Fruit fly (Drosophila melanogaster) Kc167 (cell line): ENCODE results near the gene Drsl2.

ENCODE experiments used
- Myc ChIP-seq: fragments of >200 bp; optimal IDR thresholded peaks from 2 replicates; lab custom pipeline; 2017; ENCODE audit warnings: missing external identifiers
- Sin3A ChIP-seq: fragments of >200 bp; optimal IDR thresholded peaks from 2 replicates; lab custom pipeline; 2018; ENCODE audit warnings: missing external identifiers
- h ChIP-seq: fragments of >200 bp; optimal IDR thresholded peaks from 3 replicates; lab custom pipeline; 2018; ENCODE audit warnings: missing external identifiers
- insv ChIP-seq: fragments of >200 bp; optimal IDR thresholded peaks from 3 replicates; lab custom pipeline; 2018; ENCODE audit warnings: missing external identifiers
- psq ChIP-seq: fragments of >200 bp; optimal IDR thresholded peaks from 2 replicates; lab custom pipeline; 2017; ENCODE audit warnings: missing external identifiers
- ttk ChIP-seq: sonication (Bioruptor generic); optimal IDR thresholded peaks from 2 replicates; lab custom pipeline; 2017; ENCODE audit warnings: missing external identifiers

Gene Drsl2

DNA sequence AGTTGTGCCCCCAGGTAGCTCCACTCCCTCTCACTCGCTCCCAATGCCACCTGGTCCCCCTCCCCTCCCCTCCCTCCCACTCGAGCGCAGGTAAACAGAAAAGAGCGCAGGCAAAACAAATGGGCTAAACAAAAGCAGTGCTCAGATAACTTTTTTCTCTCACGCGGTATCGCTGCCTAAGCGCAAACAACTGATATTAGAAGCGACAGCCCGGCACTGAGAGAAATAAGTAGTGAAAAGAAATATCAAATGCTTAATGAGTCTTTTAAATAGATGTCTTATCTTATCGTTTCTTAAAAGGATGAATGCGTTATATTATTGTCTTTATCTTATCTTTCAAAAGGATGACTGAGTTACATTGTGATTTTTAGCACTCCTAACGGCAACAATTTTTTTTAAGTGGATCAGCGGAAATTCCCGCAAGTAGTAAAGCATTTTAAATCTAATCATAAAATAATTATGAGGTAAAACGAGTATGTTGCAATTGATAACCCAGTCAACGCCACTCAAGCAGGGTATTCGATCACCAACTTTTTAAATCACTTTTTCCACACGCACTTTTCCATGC, 12.9 kb upstream of the Drsl2 start:
- TF ChIP-seq Myc (lab: Kevin White, UChicago) = no peak
- TF ChIP-seq Sin3A (lab: Kevin White, UChicago) = no peak
- TF ChIP-seq psq (lab: Kevin White, UChicago) = no peak
- TF ChIP-seq ttk = no peak
- no peak for TF ChIP-seq insv (lab: Kevin White, UChicago)
- TF ChIP-seq h (lab: Kevin White, UChicago) = no peak

DNA sequence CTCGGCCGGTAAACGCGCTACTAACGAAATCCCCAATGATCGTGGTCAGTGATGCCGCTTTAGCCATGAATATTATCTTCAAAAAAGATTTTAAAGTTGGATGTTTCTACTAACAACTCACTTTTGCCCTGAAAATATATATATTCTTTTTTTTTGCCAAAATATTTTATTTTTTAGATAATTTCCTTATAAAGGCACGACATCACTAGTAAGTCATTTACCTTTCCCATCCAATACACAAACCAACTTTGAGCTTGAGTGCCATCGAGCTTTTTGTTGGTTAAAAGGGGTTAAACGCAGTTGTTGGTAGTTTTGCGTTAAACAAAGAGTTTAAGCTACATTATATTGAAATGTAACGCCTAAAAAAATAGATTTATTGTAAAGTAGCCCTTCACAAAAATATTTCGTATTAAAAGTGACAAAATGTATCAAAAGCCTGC, 11.0 kb upstream of the Drsl2 start, which contains the start of gene CG14968:
Gene CG14968, minus strand, starts transcription at position 26 of the 440 bp plus-strand sequence.
- TF ChIP-seq Sin3A (lab: Kevin White, UChicago) = no peak
- no peak for TF ChIP-seq Myc (lab: Kevin White, UChicago)
- TF ChIP-seq ttk = no peak
- no peak for TF ChIP-seq h (lab: Kevin White, UChicago)
- TF ChIP-seq insv (lab: Kevin White, UChicago) = no peak
- TF ChIP-seq psq (lab: Kevin White, UChicago) = no peak

DNA sequence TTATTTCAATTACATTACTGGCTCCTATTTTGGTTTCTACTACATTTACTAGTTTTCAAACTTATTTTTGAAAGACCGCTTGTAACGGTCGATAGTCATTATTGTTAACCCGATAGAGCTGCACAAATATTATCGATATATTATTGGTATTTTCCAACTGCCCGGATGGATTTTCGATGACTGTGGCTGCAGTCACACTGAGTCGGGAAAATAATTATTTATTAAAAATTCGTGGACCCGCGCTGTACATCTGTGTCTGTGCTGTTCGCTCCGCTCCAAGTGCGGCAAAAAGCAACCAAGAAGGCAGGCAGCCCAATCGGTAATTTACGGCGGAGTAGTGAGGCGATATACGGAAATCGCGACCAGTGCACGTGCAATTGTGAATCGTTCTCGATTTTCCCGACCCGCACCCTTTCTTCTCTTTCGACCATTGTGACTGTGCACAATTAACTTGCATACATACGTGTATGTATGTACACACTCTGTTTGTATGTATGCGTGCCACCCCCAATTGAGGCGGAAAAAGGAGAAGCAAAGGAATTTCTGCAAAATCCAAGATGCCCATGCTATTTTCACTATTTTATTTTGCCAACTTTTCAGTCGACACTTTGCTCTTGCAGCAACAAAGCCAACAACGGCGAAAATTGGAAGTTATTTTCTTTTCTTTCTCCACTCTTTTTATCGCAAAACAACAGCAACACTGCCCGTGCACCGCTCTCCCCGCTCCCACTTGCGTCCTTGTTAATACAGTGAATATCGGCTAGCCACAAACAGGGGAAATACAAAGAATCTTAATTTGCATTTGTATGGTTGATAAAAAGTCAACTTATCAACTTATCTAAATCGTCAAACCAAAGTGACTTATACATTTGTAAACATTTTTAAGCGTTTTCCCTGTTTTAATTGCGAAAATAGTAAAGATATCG, 10.4 kb upstream of the Drsl2 start, which contains the start of gene ZnT63C:
Gene ZnT63C, plus strand, starts transcription at position 175 of the 926 bp plus-strand sequence.
- no peak for TF ChIP-seq psq (lab: Kevin White, UChicago)
- no peak for TF ChIP-seq ttk
- TF ChIP-seq Sin3A (lab: Kevin White, UChicago) = no peak
- no peak for TF ChIP-seq insv (lab: Kevin White, UChicago)
- no peak for TF ChIP-seq h (lab: Kevin White, UChicago)
- TF ChIP-seq Myc (lab: Kevin White, UChicago) = no peak

DNA sequence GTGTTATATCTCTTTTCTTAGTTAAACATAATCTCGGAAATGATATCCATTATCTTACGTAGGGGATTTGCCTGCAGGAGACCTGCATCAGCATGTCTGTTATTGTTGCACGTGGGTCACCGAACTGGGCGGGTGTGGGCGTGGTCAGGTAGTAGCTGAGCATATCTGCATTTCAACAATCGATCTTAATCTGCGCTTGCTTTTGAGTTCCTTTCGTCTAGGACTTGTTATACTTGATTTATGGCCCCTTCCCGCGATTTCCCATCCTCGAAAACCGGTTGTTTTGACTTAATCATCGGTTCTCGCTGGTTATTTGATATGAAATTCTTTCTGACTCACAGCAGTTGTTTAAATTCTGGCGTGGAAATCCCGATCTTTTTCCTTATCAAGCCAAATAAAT, 9.4 kb upstream of the Drsl2 start:
- no peak for TF ChIP-seq Myc (lab: Kevin White, UChicago)

DNA sequence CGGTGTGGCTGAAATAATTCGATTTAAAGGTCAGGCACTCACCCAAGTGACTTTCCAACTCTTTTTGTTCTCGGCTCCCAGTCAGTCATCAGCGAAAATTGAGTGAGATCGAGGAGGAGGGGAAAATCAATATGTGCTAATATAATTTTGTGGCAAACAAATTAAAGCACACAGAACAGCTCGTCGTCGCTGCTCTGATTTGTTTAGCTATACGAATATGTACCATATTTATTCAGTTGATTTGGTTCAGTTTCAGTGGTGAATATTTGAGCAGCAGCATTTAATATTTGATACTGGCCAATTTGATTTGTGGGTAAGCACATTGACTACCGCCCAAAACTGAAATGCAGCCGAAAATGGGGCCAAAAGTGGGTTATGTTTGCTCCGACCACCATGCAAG, 8.7 kb upstream of the Drsl2 start:
- TF ChIP-seq Sin3A (lab: Kevin White, UChicago) (no peak), insv (lab: Kevin White, UChicago) (no peak), Myc (lab: Kevin White, UChicago) (no peak), ttk (no peak), h (lab: Kevin White, UChicago) (no peak), psq (lab: Kevin White, UChicago) (no peak)

DNA sequence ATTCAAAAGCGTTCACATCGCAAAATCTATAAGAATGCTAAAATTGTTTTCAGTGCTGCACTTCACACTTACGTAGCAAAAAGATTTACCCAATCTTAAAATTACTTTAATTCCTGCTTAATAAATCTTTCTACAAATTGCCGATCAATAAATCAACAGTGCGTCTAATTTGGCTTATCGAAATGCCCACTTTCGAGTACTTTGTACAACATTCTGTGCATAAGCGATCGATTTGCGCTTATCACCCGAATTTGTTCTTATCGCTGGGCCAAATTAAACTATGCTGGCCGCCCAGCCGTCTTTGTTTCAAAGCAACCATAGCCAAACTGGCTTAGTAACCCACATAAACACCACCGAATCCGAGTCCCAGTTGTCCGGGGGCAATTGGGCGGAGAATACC, 7.6 kb upstream of the Drsl2 start:
- TF ChIP-seq insv (lab: Kevin White, UChicago) (no peak), h (lab: Kevin White, UChicago) (no peak), ttk (no peak), psq (lab: Kevin White, UChicago) (no peak), Sin3A (lab: Kevin White, UChicago) (no peak), Myc (lab: Kevin White, UChicago) (no peak)

DNA sequence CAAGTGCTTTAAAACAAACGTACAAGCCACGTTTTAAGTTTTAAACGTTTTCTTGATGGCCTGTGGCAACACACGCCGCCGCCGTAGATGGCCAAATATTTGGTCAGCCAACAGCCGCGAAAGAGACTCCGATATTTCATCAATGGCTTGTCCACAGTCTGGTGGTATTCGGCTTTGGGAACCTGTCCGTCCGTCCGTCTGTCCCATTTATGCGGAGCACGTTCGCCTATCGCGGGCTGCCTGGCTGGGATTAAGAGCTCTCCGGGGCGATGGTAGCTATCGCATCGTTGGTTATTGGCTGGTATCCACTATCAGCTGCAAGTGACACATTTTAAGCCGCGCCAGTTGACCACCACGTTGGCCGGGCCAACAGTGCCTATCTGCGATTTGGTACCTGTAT, 6.6 kb upstream of the Drsl2 start:
- no peak for TF ChIP-seq Sin3A (lab: Kevin White, UChicago)
- TF ChIP-seq ttk = no peak
- TF ChIP-seq insv (lab: Kevin White, UChicago) = no peak
- no peak for TF ChIP-seq h (lab: Kevin White, UChicago)
- TF ChIP-seq Myc (lab: Kevin White, UChicago) = no peak
- no peak for TF ChIP-seq psq (lab: Kevin White, UChicago)

DNA sequence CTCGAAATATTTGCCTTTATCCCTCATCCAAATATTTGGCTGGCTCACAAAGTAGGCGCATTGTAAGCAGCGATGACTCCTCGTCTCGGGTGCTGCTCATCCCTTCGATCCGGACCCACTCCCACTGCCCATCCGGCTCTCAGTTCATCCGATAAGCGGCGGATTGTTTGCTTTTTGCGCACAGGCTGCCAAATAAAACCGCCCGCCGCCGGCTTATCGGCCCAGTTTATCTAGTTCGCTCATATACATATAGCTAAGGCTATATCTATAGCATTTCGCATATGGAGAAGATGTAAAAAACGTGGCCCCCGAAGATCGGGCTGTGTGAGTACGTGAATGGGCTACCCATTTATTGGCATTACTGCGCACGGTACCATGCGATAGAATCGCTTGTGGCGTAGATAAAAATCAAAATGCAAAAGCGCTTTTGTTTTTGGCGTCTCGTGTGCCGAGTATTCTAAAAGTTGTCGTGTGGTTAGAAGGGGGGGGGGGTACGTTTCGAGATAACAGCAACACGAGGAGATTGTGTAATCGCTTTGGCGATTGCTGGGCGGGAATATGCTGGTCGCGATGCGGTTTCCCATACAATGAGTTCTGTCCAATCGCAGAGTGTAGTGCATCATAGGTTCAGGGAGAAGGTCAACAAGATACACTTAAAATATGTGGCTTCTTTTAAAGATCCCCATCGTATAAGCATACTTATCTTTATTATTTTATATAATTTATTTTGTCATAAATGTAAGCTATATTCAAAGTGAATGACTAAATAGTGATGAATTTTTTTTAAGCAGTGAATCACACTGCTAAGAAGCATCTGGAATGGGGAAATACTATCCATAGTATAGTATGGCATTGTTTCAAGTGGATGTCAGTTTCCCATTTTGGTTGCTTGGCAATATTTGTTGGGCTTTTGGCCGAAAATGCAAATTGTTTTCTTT, 5.2 kb upstream of the Drsl2 start:
- no peak for TF ChIP-seq Sin3A (lab: Kevin White, UChicago)
- no peak for TF ChIP-seq psq (lab: Kevin White, UChicago)
- no peak for TF ChIP-seq h (lab: Kevin White, UChicago)

DNA sequence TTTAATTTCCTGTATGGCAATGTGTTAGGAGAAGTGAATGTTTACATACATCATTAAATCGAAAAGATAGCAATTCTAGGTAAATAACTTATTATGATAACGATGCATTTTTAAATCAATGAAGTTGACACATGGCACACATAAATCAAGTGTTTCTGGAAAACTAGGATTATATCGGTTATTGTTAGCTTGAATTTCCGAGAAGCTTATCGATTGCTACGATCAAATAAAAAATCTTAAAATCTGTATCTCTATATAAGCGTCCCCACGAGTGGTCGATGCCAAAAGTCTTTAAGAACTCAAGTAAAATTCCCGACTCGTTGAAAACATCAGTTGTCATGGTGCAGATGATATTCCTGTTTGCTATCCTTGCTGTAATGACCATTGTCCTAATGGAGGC, 547 bp downstream of the Drsl2 start, which contains the start of gene Drsl3:
Gene Drsl3, plus strand, starts transcription at position 301 of the 400 bp plus-strand sequence.
- TF ChIP-seq ttk = no peak
- no peak for TF ChIP-seq Sin3A (lab: Kevin White, UChicago)
- TF ChIP-seq h (lab: Kevin White, UChicago) = no peak
- no peak for TF ChIP-seq Myc (lab: Kevin White, UChicago)

DNA sequence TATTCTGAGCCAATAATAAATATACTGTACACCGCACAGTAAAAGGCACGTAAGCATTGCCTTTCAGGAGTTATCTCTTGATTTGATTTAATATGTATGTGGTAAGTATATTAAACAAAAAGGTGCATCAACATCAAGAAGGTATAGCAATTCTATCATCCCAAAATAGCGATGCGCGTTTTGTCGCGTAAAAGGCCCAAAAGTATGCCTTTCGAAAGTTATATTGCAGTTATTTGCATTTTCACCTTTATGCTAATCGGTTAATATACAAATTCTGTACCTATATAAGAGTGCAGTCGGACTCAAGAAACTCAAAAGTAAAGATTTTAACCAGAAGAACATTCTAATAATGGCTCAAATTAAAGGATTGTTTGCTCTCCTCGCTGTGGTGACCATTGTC, 1.1 kb downstream of the Drsl2 start, which contains the start of gene Drsl4:
Gene Drsl4, plus strand, starts transcription at position 333 of the 400 bp plus-strand sequence.
- TF ChIP-seq Myc (lab: Kevin White, UChicago) = no peak
- TF ChIP-seq Sin3A (lab: Kevin White, UChicago) = no peak
- TF ChIP-seq ttk = no peak
- TF ChIP-seq psq (lab: Kevin White, UChicago) = no peak
- TF ChIP-seq h (lab: Kevin White, UChicago) = no peak
- no peak for TF ChIP-seq insv (lab: Kevin White, UChicago)

DNA sequence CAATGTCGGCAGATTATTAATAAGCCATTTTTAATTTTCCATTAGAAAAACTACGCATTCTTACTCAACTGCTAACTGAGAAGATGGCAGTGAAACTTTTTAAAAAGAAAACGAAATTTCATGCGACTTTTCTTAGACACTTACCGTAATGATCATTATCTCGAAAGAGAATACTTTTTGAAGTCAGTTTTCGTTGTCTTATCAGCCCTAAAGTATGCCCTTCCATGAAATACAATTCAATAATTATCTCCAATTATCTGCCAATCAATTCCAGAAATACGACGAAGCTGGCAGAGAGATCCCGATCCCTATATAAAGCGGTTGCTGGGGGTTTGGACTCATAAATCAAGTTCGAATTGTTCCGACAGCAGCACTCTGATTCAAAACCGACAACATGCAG, 2.3 kb downstream of the Drsl2 start, which contains the start of gene Drsl5:
Gene Drsl5, plus strand, starts transcription at position 341 of the 400 bp plus-strand sequence.
- no peak for TF ChIP-seq psq (lab: Kevin White, UChicago)
- TF ChIP-seq h (lab: Kevin White, UChicago) = no peak
- TF ChIP-seq Sin3A (lab: Kevin White, UChicago) = no peak
- no peak for TF ChIP-seq Myc (lab: Kevin White, UChicago)
- no peak for TF ChIP-seq ttk
- no peak for TF ChIP-seq insv (lab: Kevin White, UChicago)
